Fruit fly (Drosophila melanogaster) whole organism, embryonic: ENCODE measurements around the gene CG45049.

Experiments
- Abd-B ChIP-seq: fragments of 200-800 bp; sonication (Bioruptor generic); optimal IDR thresholded peaks from 2 replicates; lab custom pipeline; 2018; ENCODE audit warnings: missing biosample characterization, mild to moderate bottlenecking, missing genetic modification characterization, moderate library complexity
- Ada2b ChIP-seq: fragments of 200-800 bp; sonication (Bioruptor generic); IDR thresholded peaks from 2 replicates; pipeline ENCODE4 v1.3.6; 2022; ENCODE audit warnings: missing biosample characterization, missing genetic modification characterization
- Aef1 ChIP-seq: fragments of 200-800 bp; sonication (Bioruptor generic); IDR thresholded peaks from 3 replicates; pipeline ENCODE4 v1.3.6; 2022; ENCODE audit warnings: missing biosample characterization, missing genetic modification characterization
- CG10274 ChIP-seq: fragments of 200-800 bp; sonication (Bioruptor generic); optimal IDR thresholded peaks from 3 replicates; lab custom pipeline; 2017; ENCODE audit warnings: missing biosample characterization, mild to moderate bottlenecking, missing genetic modification characterization
- CG11456 ChIP-seq: fragments of 200-800 bp; sonication (Bioruptor generic); IDR thresholded peaks from 3 replicates; pipeline ENCODE4 v1.3.6; 2022; ENCODE audit warnings: missing biosample characterization, missing genetic modification characterization
- CG13624 ChIP-seq: fragments of 200-800 bp; sonication (Bioruptor generic); optimal IDR thresholded peaks from 2 replicates; lab custom pipeline; 2016; ENCODE audit warnings: missing biosample characterization, missing genetic modification characterization
- CG14014 ChIP-seq: fragments of 200-800 bp; sonication (Bioruptor generic); IDR thresholded peaks from 2 replicates; pipeline ENCODE4 v1.3.6; 2022; ENCODE audit warnings: missing biosample characterization, missing genetic modification characterization
- CG16813 ChIP-seq: fragments of 200-800 bp; sonication (Bioruptor generic); IDR thresholded peaks from 3 replicates; pipeline ENCODE4 v1.3.6; 2022; ENCODE audit warnings: missing biosample characterization, missing genetic modification characterization; ENCODE audit not compliant: partially characterized antibody
- CG17568 ChIP-seq: fragments of 200-800 bp; sonication (Bioruptor generic); optimal IDR thresholded peaks from 2 replicates; lab custom pipeline; 2018; ENCODE audit warnings: missing biosample characterization, mild to moderate bottlenecking, missing genetic modification characterization, moderate library complexity
- CG18262 ChIP-seq: fragments of 200-800 bp; optimal IDR thresholded peaks from 3 replicates; lab custom pipeline; 2019; ENCODE audit warnings: missing biosample characterization, mild to moderate bottlenecking, missing genetic modification characterization, moderate library complexity
- CG18599 ChIP-seq: fragments of 200-800 bp; sonication (Bioruptor generic); optimal IDR thresholded peaks from 3 replicates; lab custom pipeline; 2017; ENCODE audit warnings: missing biosample characterization, missing genetic modification characterization, mild to moderate bottlenecking, moderate library complexity, missing genetic modification reagents
- CG18764 ChIP-seq: fragments of 200-800 bp; sonication (Bioruptor generic); optimal IDR thresholded peaks from 3 replicates; lab custom pipeline; 2016; ENCODE audit warnings: missing biosample characterization, missing genetic modification characterization
- CG2120 ChIP-seq: fragments of 200-800 bp; sonication (Bioruptor generic); optimal IDR thresholded peaks from 3 replicates; lab custom pipeline; 2016; ENCODE audit warnings: missing biosample characterization, missing genetic modification characterization
- CG2889 ChIP-seq: fragments of 200-800 bp; sonication (Bioruptor generic); IDR thresholded peaks from 3 replicates; pipeline ENCODE4 v1.3.6; 2022; ENCODE audit warnings: missing biosample characterization, missing genetic modification characterization
- CG31388 ChIP-seq: fragments of 200-800 bp; sonication (Bioruptor generic); optimal IDR thresholded peaks from 2 replicates; lab custom pipeline; 2016; ENCODE audit warnings: missing biosample characterization, missing genetic modification characterization
- CG32772 ChIP-seq: fragments of 200-800 bp; sonication (Bioruptor generic); IDR thresholded peaks from 2 replicates; pipeline ENCODE4 v1.3.6; 2022; ENCODE audit warnings: missing biosample characterization, missing genetic modification characterization
- CG4404 ChIP-seq: fragments of 200-800 bp; sonication (Bioruptor generic); IDR thresholded peaks from 2 replicates; pipeline ENCODE4 v1.3.6; 2022; ENCODE audit warnings: missing biosample characterization, missing genetic modification characterization
- CG6272 ChIP-seq: fragments of 200-800 bp; sonication (Bioruptor generic); IDR thresholded peaks from 2 replicates; pipeline ENCODE4 v1.3.6; 2022; ENCODE audit warnings: missing biosample characterization, missing genetic modification characterization
- CG6689 ChIP-seq: fragments of 200-800 bp; sonication (Bioruptor generic); IDR thresholded peaks from 2 replicates; pipeline ENCODE4 v1.3.6; 2022; ENCODE audit warnings: missing biosample characterization, missing genetic modification characterization
- CG7745 ChIP-seq: fragments of 200-800 bp; sonication (Bioruptor generic); optimal IDR thresholded peaks from 2 replicates; lab custom pipeline; 2018; ENCODE audit warnings: missing biosample characterization, mild to moderate bottlenecking, missing genetic modification characterization, moderate library complexity
- D19A ChIP-seq: fragments of 200-800 bp; optimal IDR thresholded peaks from 3 replicates; lab custom pipeline; 2019; ENCODE audit warnings: missing biosample characterization, mild to moderate bottlenecking, missing genetic modification characterization, moderate library complexity
- Dad ChIP-seq: fragments of 200-800 bp; sonication (Bioruptor generic); optimal IDR thresholded peaks from 3 replicates; lab custom pipeline; 2016; ENCODE audit warnings: missing biosample characterization, missing genetic modification characterization
- Dfd ChIP-seq, 2 experiments: fragments of >200 bp; optimal IDR thresholded peaks; 2 replicates each; lab custom pipeline; 2017; ENCODE audit warnings: missing biosample characterization in 2 of 2, missing genetic modification characterization in 2 of 2
- Dp ChIP-seq: fragments of 200-800 bp; sonication (Bioruptor generic); optimal IDR thresholded peaks from 2 replicates; lab custom pipeline; 2018; ENCODE audit warnings: missing biosample characterization, mild to moderate bottlenecking, missing genetic modification characterization, moderate library complexity
- Drgx ChIP-seq: fragments of 200-800 bp; sonication (Bioruptor generic); IDR thresholded peaks from 2 replicates; pipeline ENCODE4 v1.3.6; 2022; ENCODE audit warnings: missing biosample characterization, missing genetic modification characterization
- Eip74EF ChIP-seq, 2 experiments: fragments of 200-800 bp in 1 of 2; fragments of >200 bp in 1 of 2; sonication (Bioruptor generic) in 1 of 2; optimal IDR thresholded peaks; 2 replicates each; lab custom pipeline; 2017 to 2019; ENCODE audit warnings: missing biosample characterization in 2 of 2, missing genetic modification characterization in 2 of 2, mild to moderate bottlenecking in 1 of 2, moderate library complexity in 1 of 2
- Fer2 ChIP-seq: fragments of 200-800 bp; sonication (Bioruptor generic); optimal IDR thresholded peaks from 2 replicates; lab custom pipeline; 2018; ENCODE audit warnings: missing biosample characterization, mild to moderate bottlenecking, missing genetic modification characterization, moderate library complexity
- Gsc ChIP-seq: fragments of 200-800 bp; sonication (Bioruptor generic); IDR thresholded peaks from 2 replicates; pipeline ENCODE4 v1.3.6; 2022; ENCODE audit warnings: missing biosample characterization, missing genetic modification characterization
- Gug ChIP-seq: fragments of 200-800 bp; sonication (Bioruptor generic); IDR thresholded peaks from 4 replicates; pipeline ENCODE4 v1.3.6; 2022; ENCODE audit warnings: missing biosample characterization, missing genetic modification characterization
- Hmr ChIP-seq: fragments of 200-800 bp; sonication (Bioruptor generic); optimal IDR thresholded peaks from 3 replicates; lab custom pipeline; 2017; ENCODE audit warnings: mild to moderate bottlenecking, missing biosample characterization, missing genetic modification reagents, missing genetic modification characterization
- Neu2 ChIP-seq: fragments of 200-800 bp; sonication (Bioruptor generic); optimal IDR thresholded peaks from 3 replicates; lab custom pipeline; 2016; ENCODE audit warnings: missing biosample characterization, missing genetic modification characterization, borderline replicate concordance
- Optix ChIP-seq: fragments of 200-800 bp; sonication (Bioruptor generic); IDR thresholded peaks from 3 replicates; pipeline ENCODE4 v1.3.6; 2022; ENCODE audit warnings: missing biosample characterization, missing genetic modification characterization
- Pdp1 ChIP-seq, 2 experiments: fragments of 200-800 bp; sonication (Bioruptor generic); optimal IDR thresholded peaks; 3 replicates each; lab custom pipeline; 2016; ENCODE audit warnings: missing biosample characterization in 2 of 2, missing genetic modification characterization in 2 of 2, mild to moderate bottlenecking in 1 of 2, moderate library complexity in 1 of 2
- Tbp ChIP-seq: fragments of >200 bp; optimal IDR thresholded peaks from 2 replicates; lab custom pipeline; 2018; ENCODE audit warnings: missing biosample characterization, missing genetic modification characterization
- ase ChIP-seq: fragments of 200-800 bp; sonication (Bioruptor generic); IDR thresholded peaks from 3 replicates; pipeline ENCODE4 v1.3.6; 2022; ENCODE audit warnings: missing biosample characterization, missing genetic modification characterization
- cas ChIP-seq: fragments of 200-800 bp; sonication (Bioruptor generic); IDR thresholded peaks from 2 replicates; pipeline ENCODE4 v1.3.6; 2022; ENCODE audit warnings: missing biosample characterization, missing genetic modification characterization
- chinmo ChIP-seq: fragments of 200-800 bp; sonication (Bioruptor generic); IDR thresholded peaks from 4 replicates; pipeline ENCODE4 v1.3.6; 2022; ENCODE audit warnings: missing biosample characterization, missing genetic modification characterization; ENCODE audit not compliant: partially characterized antibody
- chn ChIP-seq: fragments of 200-800 bp; sonication (Bioruptor generic); optimal IDR thresholded peaks from 2 replicates; lab custom pipeline; 2016; ENCODE audit warnings: missing biosample characterization, missing genetic modification characterization
- crol ChIP-seq: fragments of 200-800 bp; sonication (Bioruptor generic); IDR thresholded peaks from 2 replicates; pipeline ENCODE4 v1.3.6; 2022; ENCODE audit warnings: missing biosample characterization, missing genetic modification characterization
- dati ChIP-seq: fragments of 200-800 bp; sonication (Bioruptor generic); IDR thresholded peaks from 2 replicates; pipeline ENCODE4 v1.3.6; 2022; ENCODE audit warnings: missing biosample characterization, missing genetic modification characterization
- disco-r ChIP-seq: fragments of 200-800 bp; sonication (Bioruptor generic); optimal IDR thresholded peaks from 2 replicates; lab custom pipeline; 2016; ENCODE audit warnings: missing biosample characterization, missing genetic modification characterization
- gcm ChIP-seq: fragments of 200-800 bp; sonication (Bioruptor generic); optimal IDR thresholded peaks from 2 replicates; lab custom pipeline; 2019; ENCODE audit warnings: missing biosample characterization, mild to moderate bottlenecking, missing genetic modification characterization, moderate library complexity
- lbe ChIP-seq: fragments of 200-800 bp; sonication (Bioruptor generic); optimal IDR thresholded peaks from 2 replicates; lab custom pipeline; 2016; ENCODE audit warnings: missing biosample characterization, mild to moderate bottlenecking, missing genetic modification characterization
- luna ChIP-seq: fragments of 200-800 bp; sonication (Bioruptor generic); optimal IDR thresholded peaks from 2 replicates; lab custom pipeline; 2016; ENCODE audit warnings: missing biosample characterization, missing genetic modification characterization
- org-1 ChIP-seq: fragments of 200-800 bp; sonication (Bioruptor generic); optimal IDR thresholded peaks from 2 replicates; lab custom pipeline; 2017; ENCODE audit warnings: missing biosample characterization, missing genetic modification characterization
- prd ChIP-seq, 3 experiments: fragments of >200 bp in 2 of 3; fragments of 200-800 bp in 1 of 3; sonication (Bioruptor generic) in 1 of 3; optimal IDR thresholded peaks in 2 of 3; IDR thresholded peaks in 1 of 3; 2 replicates in 2 of 3; 3 replicates in 1 of 3; pipeline versions ENCODE4 v1.3.6 to Lab custom; 2017 to 2022; ENCODE audit warnings: missing biosample characterization in 1 of 3, missing genetic modification characterization in 1 of 3
- ranshi ChIP-seq: fragments of 200-800 bp; sonication (Bioruptor generic); IDR thresholded peaks from 2 replicates; pipeline ENCODE4 v1.3.6; 2022; ENCODE audit warnings: missing biosample characterization, missing genetic modification characterization
- repo ChIP-seq: fragments of 200-800 bp; sonication (Bioruptor generic); optimal IDR thresholded peaks from 2 replicates; lab custom pipeline; 2016; ENCODE audit warnings: missing biosample characterization, missing genetic modification characterization
- sr ChIP-seq: fragments of 200-800 bp; sonication (Bioruptor generic); IDR thresholded peaks from 3 replicates; pipeline ENCODE4 v1.3.6; 2022; ENCODE audit warnings: missing biosample characterization, missing genetic modification characterization
- ssp ChIP-seq: fragments of 200-800 bp; sonication (Bioruptor generic); IDR thresholded peaks from 2 replicates; pipeline ENCODE4 v1.3.6; 2022; ENCODE audit warnings: missing biosample characterization, missing genetic modification characterization
- ttk ChIP-seq: fragments of 200-800 bp; sonication (Bioruptor generic); IDR thresholded peaks from 2 replicates; pipeline ENCODE4 v2.1.2; 2022; ENCODE audit warnings: missing biosample characterization, missing genetic modification characterization

CG45049 gene

dm6 chr3R:22727857-22728256 lies 1.1 kb downstream of the CG45049 start (continued):
- TF ChIP-seq CG2889 (GFP tag; lab: Robert Waterston, UW) (no peak), chinmo (GFP tag; lab: Robert Waterston, UW) (no peak), CG6689 (GFP tag; lab: Robert Waterston, UW) (peak; percentile 17; the same call in 1 of the 2 replicates), prd (optimal IDR thresholded peaks at IDR 0.05; lab: Kevin White, UChicago) (no peak), prd (GFP tag; IDR thresholded peaks at IDR 0.05; lab: Robert Waterston, UW) (peak; percentile 32; the same call in 1 of the 3 replicates), CG11456 (GFP tag; lab: Robert Waterston, UW) (no peak), ssp (GFP tag; lab: Robert Waterston, UW) (peak; percentile 28; the same call in 1 of the 2 replicates), CG18764 (no peak), Pdp1 (GFP tag; optimal IDR thresholded peaks at IDR 0.05; lab: Kevin White, UChicago) (peak in 1 of 2 experiments; percentile 9), Drgx (peak; percentile 74), chn (GFP tag; lab: Kevin White, UChicago) (no peak), sr (GFP tag; lab: Robert Waterston, UW) (no peak), CG6272 (GFP tag; lab: Robert Waterston, UW) (no peak), CG18262 (tag; lab: Kevin White, UChicago) (peak; percentile 25), luna (no peak), CG13624 (GFP tag; lab: Kevin White, UChicago) (peak; percentile 2), disco-r (GFP tag; lab: Kevin White, UChicago) (no peak), CG32772 (GFP tag; lab: Robert Waterston, UW) (0 out of 2 replicates have a peak, but pooled peaks have one; percentile 7), Hmr (GFP tag; lab: Kevin White, UChicago) (peak; percentile 3), crol (GFP tag; lab: Robert Waterston, UW) (no peak), CG4404 (GFP tag; lab: Robert Waterston, UW) (no peak), CG18599 (GFP tag; lab: Kevin White, UChicago) (no peak), Eip74EF (GFP tag; optimal IDR thresholded peaks at IDR 0.05; lab: Kevin White, UChicago) (no peak), Dad (GFP tag; lab: Kevin White, UChicago) (no peak), ranshi (GFP tag; lab: Robert Waterston, UW) (no peak), Ada2b (GFP tag; lab: Robert Waterston, UW) (no peak), lbe (no peak), Tbp (GFP tag; lab: Kevin White, UChicago) (no peak), ttk (GFP tag; lab: Robert Waterston, UW) (peak; percentile 45; the same call in 1 of the 2 replicates), CG16813 (GFP tag; lab: Robert Waterston, UW) (no peak), dati (GFP tag; lab: Robert Waterston, UW) (no peak), Aef1 (no peak), Dfd (GFP tag; optimal IDR thresholded peaks at IDR 0.05; lab: Kevin White, UChicago) (no peak), org-1 (no peak), D19A (tag; lab: Kevin White, UChicago) (peak; percentile 86), CG31388 (GFP tag; lab: Kevin White, UChicago) (no peak), Dp (GFP tag; lab: Kevin White, UChicago) (no peak), repo (GFP tag; lab: Kevin White, UChicago) (no peak), Gsc (GFP tag; lab: Robert Waterston, UW) (no peak), cas (GFP tag; lab: Robert Waterston, UW) (no peak), CG17568 (no peak), CG10274 (no peak), Fer2 (tag; lab: Kevin White, UChicago) (no peak), ase (GFP tag; lab: Robert Waterston, UW) (peak; percentile 41; the same call in 1 of the 3 replicates), gcm (GFP tag; lab: Kevin White, UChicago) (no peak), Gug (no peak), CG7745 (tag; lab: Kevin White, UChicago) (no peak), Neu2 (GFP tag; lab: Kevin White, UChicago) (no peak), CG14014 (no peak), CG2120 (GFP tag; lab: Kevin White, UChicago) (peak; percentile 27), Abd-B (GFP tag; lab: Kevin White, UChicago) (no peak), Optix (GFP tag; lab: Robert Waterston, UW) (no peak)
